Fruit fly (Drosophila melanogaster) whole organism, wandering third instar larva: Measurements from ENCODE around the gene Asator.

Experiments
- CG9705 ChIP-seq: fragments of 200-800 bp; sonication (Bioruptor generic); optimal IDR thresholded peaks from 2 replicates; lab custom pipeline; 2018; ENCODE audit warnings: missing biosample characterization, mild to moderate bottlenecking, missing genetic modification characterization
- CrebA ChIP-seq: fragments of 200-800 bp; sonication (Bioruptor generic); optimal IDR thresholded peaks from 2 replicates; lab custom pipeline; 2016; ENCODE audit warnings: missing biosample characterization, mild to moderate bottlenecking, missing genetic modification characterization, borderline replicate concordance
- Dfd ChIP-seq: fragments of >200 bp; optimal IDR thresholded peaks from 2 replicates; lab custom pipeline; 2017; ENCODE audit warnings: missing biosample characterization, missing genetic modification characterization
- GATAd ChIP-seq: sonication (Bioruptor generic); optimal IDR thresholded peaks from 2 replicates; lab custom pipeline; 2016; ENCODE audit warnings: missing biosample characterization, missing genetic modification characterization
- HLH106 ChIP-seq: fragments of 200-800 bp; optimal IDR thresholded peaks from 3 replicates; lab custom pipeline; 2019; ENCODE audit warnings: missing biosample characterization, mild to moderate bottlenecking, missing genetic modification characterization, moderate library complexity
- Hnf4 ChIP-seq: fragments of 200-800 bp; sonication (Bioruptor generic); optimal IDR thresholded peaks from 2 replicates; lab custom pipeline; 2016; ENCODE audit warnings: missing biosample characterization, mild to moderate bottlenecking, missing genetic modification characterization
- Hr78 ChIP-seq: fragments of >200 bp; optimal IDR thresholded peaks from 2 replicates; lab custom pipeline; 2017; ENCODE audit warnings: missing biosample characterization, missing genetic modification characterization
- Hr83 ChIP-seq: fragments of 200-300 bp; sonication (Bioruptor generic); optimal IDR thresholded peaks from 2 replicates; lab custom pipeline; 2016; ENCODE audit warnings: missing biosample characterization, mild to moderate bottlenecking, missing genetic modification characterization, moderate library complexity; ENCODE audit not compliant: poor library complexity, severe bottlenecking
- Mio ChIP-seq: sonication (Bioruptor generic); optimal IDR thresholded peaks from 2 replicates; lab custom pipeline; 2016; ENCODE audit warnings: missing biosample characterization, missing genetic modification characterization
- Myc ChIP-seq: fragments of >200 bp; optimal IDR thresholded peaks from 2 replicates; lab custom pipeline; 2017
- N ChIP-seq: fragments of >200 bp; optimal IDR thresholded peaks from 2 replicates; lab custom pipeline; 2018; ENCODE audit warnings: missing biosample characterization, missing external identifiers, missing genetic modification characterization
- OdsH ChIP-seq: fragments of 200-800 bp; sonication (Bioruptor generic); optimal IDR thresholded peaks from 2 replicates; lab custom pipeline; 2016; ENCODE audit warnings: missing biosample characterization, mild to moderate bottlenecking, missing genetic modification characterization
- Rel ChIP-seq, 2 experiments: fragments of 200-800 bp; sonication (Bioruptor generic) in 1 of 2; optimal IDR thresholded peaks; 2 replicates in 1 of 2; 3 replicates in 1 of 2; lab custom pipeline; 2016 to 2019; ENCODE audit warnings: mild to moderate bottlenecking in 2 of 2, missing biosample characterization in 2 of 2, missing genetic modification characterization in 2 of 2, moderate library complexity in 1 of 2
- br ChIP-seq: fragments of 200-800 bp; sonication (Bioruptor generic); optimal IDR thresholded peaks from 2 replicates; lab custom pipeline; 2016; ENCODE audit warnings: missing biosample characterization, missing genetic modification characterization
- brk ChIP-seq: fragments of 200-800 bp; sonication (Bioruptor generic); optimal IDR thresholded peaks from 2 replicates; lab custom pipeline; 2016; ENCODE audit warnings: missing biosample characterization, mild to moderate bottlenecking, missing genetic modification characterization
- dl ChIP-seq, 2 experiments: fragments of 175-275, 200-275 bp in 1 of 2; fragments of 200-275 bp in 1 of 2; sonication (Bioruptor generic); optimal IDR thresholded peaks; lab custom pipeline; 2018; ENCODE audit warnings: mild to moderate bottlenecking in 2 of 2, missing biosample characterization in 2 of 2, missing genetic modification characterization in 2 of 2, moderate library complexity in 2 of 2; ENCODE audit not compliant: partially characterized antibody in 2 of 2, insufficient read depth in 1 of 2
- dmrt93B ChIP-seq: fragments of 200-800 bp; sonication (Bioruptor generic); optimal IDR thresholded peaks from 2 replicates; lab custom pipeline; 2018; ENCODE audit warnings: missing biosample characterization, mild to moderate bottlenecking, missing genetic modification characterization
- dsf ChIP-seq: sonication (Bioruptor generic); optimal IDR thresholded peaks from 2 replicates; lab custom pipeline; 2016; ENCODE audit warnings: missing biosample characterization, missing genetic modification characterization, borderline replicate concordance
- ey ChIP-seq: fragments of 200-800 bp; sonication (Bioruptor generic); optimal IDR thresholded peaks from 2 replicates; lab custom pipeline; 2016; ENCODE audit warnings: missing biosample characterization, missing genetic modification characterization
- foxo ChIP-seq, 2 experiments: fragments of 200-800 bp; sonication (Bioruptor generic); optimal IDR thresholded peaks; 2 replicates in 1 of 2; 3 replicates in 1 of 2; lab custom pipeline; 2016 to 2017; ENCODE audit warnings: missing biosample characterization in 2 of 2, missing genetic modification characterization in 2 of 2
- fru ChIP-seq: fragments of 200-800 bp; sonication (Bioruptor generic); optimal IDR thresholded peaks from 3 replicates; lab custom pipeline; 2016; ENCODE audit warnings: missing biosample characterization, mild to moderate bottlenecking, missing genetic modification characterization
- h ChIP-seq: fragments of 200-800 bp; sonication (Bioruptor generic); optimal IDR thresholded peaks from 3 replicates; lab custom pipeline; 2016; ENCODE audit warnings: missing biosample characterization, mild to moderate bottlenecking, missing genetic modification characterization
- jim ChIP-seq: fragments of 175-275, 200-325 bp; sonication (Bioruptor generic); optimal IDR thresholded peaks from 2 replicates; lab custom pipeline; 2016; ENCODE audit warnings: missing biosample characterization, mild to moderate bottlenecking, missing genetic modification characterization
- lola ChIP-seq: fragments of >200 bp; optimal IDR thresholded peaks from 2 replicates; lab custom pipeline; 2017; ENCODE audit warnings: missing biosample characterization, missing genetic modification characterization
- pan ChIP-seq: fragments of >200 bp; optimal IDR thresholded peaks from 2 replicates; lab custom pipeline; 2017
- psq ChIP-seq: fragments of 200-800 bp; sonication (Bioruptor generic); optimal IDR thresholded peaks from 3 replicates; lab custom pipeline; 2017; ENCODE audit warnings: missing biosample characterization, mild to moderate bottlenecking, missing genetic modification characterization, moderate library complexity
- rgr ChIP-seq: fragments of 200-800 bp; sonication (Bioruptor generic); optimal IDR thresholded peaks from 3 replicates; lab custom pipeline; 2016; ENCODE audit warnings: missing biosample characterization, mild to moderate bottlenecking, missing genetic modification characterization
- sage ChIP-seq: fragments of 200-800 bp; sonication (Bioruptor generic); optimal IDR thresholded peaks from 2 replicates; lab custom pipeline; 2016; ENCODE audit warnings: missing biosample characterization, mild to moderate bottlenecking, missing genetic modification characterization
- sv ChIP-seq: fragments of 200-800 bp; sonication (Bioruptor generic); optimal IDR thresholded peaks from 3 replicates; lab custom pipeline; 2016; ENCODE audit warnings: missing biosample characterization, missing genetic modification characterization
- tai ChIP-seq: sonication (Bioruptor generic); optimal IDR thresholded peaks from 2 replicates; lab custom pipeline; 2016; ENCODE audit warnings: missing biosample characterization, missing genetic modification characterization
- usp ChIP-seq: fragments of >200 bp; optimal IDR thresholded peaks from 2 replicates; lab custom pipeline; 2017; ENCODE audit warnings: missing biosample characterization, missing genetic modification characterization
- woc ChIP-seq: sonication (Bioruptor generic); optimal IDR thresholded peaks from 2 replicates; lab custom pipeline; 2016; ENCODE audit warnings: missing biosample characterization, mild to moderate bottlenecking, missing genetic modification characterization

Gene Asator

DNA sequence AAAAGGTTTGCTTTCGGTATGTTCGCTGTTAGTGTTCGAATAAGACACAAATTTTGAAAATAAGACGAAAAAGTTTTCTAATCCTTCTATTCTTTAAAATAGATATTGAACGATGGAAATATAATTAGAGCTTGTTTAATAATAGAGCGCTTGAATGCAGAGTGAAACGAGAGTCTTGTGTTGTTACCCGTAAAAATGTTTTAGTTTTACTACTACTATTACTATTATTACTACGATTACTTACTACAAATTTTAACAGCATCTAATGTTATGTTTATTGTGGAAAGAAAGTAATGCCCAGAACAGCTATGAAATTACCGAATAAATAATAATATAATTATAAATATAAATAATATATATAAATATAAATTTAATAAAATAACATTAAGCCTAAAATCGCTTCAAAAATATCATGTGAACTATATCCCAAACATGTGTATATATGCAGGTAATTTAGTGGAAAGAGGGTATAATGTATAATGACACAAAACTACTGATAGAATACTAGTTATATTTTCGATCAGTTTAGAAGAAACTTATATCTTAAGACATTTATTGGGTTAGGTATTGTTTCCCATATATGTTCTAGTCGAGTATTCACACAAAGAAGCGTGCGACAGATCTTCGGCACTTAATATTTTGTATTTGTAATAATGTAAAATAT, 21.7 kb downstream of the Asator start, which contains the start of gene CG33941:
TSS of gene CG33941 (plus strand) at position 522 of the 664 bp plus-strand sequence.
- TF ChIP-seq psq (GFP tag; lab: Kevin White, UChicago) = no peak
- no peak for TF ChIP-seq Dfd (GFP tag; lab: Kevin White, UChicago)
- no peak for TF ChIP-seq h (GFP tag; lab: Kevin White, UChicago)
- TF ChIP-seq Myc (lab: Kevin White, UChicago) = peak; percentile 22
- TF ChIP-seq Rel (GFP tag; optimal IDR thresholded peaks at IDR 0.05; lab: Kevin White, UChicago) = no peak
- no peak for TF ChIP-seq Rel (tag; optimal IDR thresholded peaks at IDR 0.05; lab: Kevin White, UChicago)
- no peak for TF ChIP-seq lola (GFP tag; lab: Kevin White, UChicago)
- TF ChIP-seq N (GFP tag; lab: Kevin White, UChicago) = peak; percentile 47

DNA sequence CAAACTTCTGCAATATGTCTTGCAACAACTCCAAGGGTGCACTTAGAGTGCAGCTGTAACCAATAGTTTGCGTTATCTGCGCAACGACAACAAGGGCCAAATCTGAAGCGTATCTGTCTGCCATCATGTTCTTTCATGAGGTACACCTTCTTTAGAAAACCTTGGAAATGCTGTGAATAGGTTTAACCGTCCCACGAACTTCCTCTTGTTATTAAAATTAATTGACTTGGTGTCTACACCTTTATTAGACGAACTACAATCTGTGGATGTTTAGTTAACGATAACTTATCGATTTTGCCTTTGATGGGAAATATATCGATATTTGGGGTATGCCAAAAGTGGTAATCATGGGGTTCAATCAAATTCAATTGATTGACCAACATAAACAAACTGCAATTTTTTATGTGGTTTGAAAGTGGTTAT, 22.2 kb downstream of the Asator start, which contains the start of gene Taf3:
TSS of gene Taf3 (minus strand) at position 286 of the 423 bp plus-strand sequence.
- TF ChIP-seq GATAd (GFP tag; lab: Kevin White, UChicago) = no peak
- no peak for TF ChIP-seq CrebA (GFP tag; lab: Kevin White, UChicago)
- TF ChIP-seq Myc (lab: Kevin White, UChicago) = no peak
- no peak for TF ChIP-seq brk
- no peak for TF ChIP-seq sage (GFP tag; lab: Kevin White, UChicago)
- TF ChIP-seq OdsH (GFP tag; lab: Kevin White, UChicago) = no peak
- no peak for TF ChIP-seq dmrt93B (GFP tag; lab: Kevin White, UChicago)
- no peak for TF ChIP-seq pan
- no peak for TF ChIP-seq Rel (GFP tag; optimal IDR thresholded peaks at IDR 0.05; lab: Kevin White, UChicago)
- no peak for TF ChIP-seq Rel (tag; optimal IDR thresholded peaks at IDR 0.05; lab: Kevin White, UChicago)
- TF ChIP-seq Hr78 = no peak

DNA sequence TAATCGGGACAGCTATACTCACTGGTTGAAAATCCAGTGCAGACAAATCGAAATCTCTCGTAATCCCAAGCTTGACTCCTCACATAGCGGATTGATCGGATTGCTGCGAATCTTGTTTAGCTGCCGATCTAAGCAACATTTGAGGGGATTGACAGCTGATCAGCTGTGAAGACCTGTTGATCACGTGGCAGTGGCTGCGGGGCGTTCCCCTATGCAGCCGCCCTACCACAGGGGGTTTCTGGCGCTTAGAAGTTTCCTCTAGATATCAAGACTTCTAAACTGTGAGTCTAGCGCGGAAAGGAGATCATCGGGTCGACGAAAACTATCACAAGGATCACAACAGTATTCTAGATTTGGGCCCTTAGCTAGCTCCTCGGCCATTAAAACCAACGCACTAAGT, 30.2 kb downstream of the Asator start:
- no peak for TF ChIP-seq foxo (GFP tag; optimal IDR thresholded peaks at IDR 0.05; lab: Kevin White, UChicago)
- TF ChIP-seq, all 38 proteins: peak for 0

DNA sequence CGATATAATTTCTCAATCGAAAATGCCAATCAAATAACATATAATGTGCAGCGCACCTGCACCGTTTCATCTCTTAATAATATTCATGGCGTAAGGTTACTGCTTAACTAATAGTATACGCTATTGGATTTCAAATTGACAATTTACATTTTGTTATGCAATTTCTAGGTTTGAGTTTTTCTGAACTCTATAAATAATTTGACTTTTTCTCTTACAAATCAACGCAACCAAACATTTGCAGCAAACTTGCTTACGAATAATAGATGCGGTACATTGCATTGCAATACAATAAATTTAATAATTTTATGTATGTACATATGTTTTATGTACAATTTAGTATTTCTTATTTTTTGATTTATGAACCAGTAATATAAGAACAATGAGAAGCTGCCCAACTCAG, 35.5 kb downstream of the Asator start:
- no peak for TF ChIP-seq CrebA (GFP tag; lab: Kevin White, UChicago)
- no peak for TF ChIP-seq Rel (GFP tag; optimal IDR thresholded peaks at IDR 0.05; lab: Kevin White, UChicago)
- TF ChIP-seq Rel (tag; optimal IDR thresholded peaks at IDR 0.05; lab: Kevin White, UChicago) = no peak

DNA sequence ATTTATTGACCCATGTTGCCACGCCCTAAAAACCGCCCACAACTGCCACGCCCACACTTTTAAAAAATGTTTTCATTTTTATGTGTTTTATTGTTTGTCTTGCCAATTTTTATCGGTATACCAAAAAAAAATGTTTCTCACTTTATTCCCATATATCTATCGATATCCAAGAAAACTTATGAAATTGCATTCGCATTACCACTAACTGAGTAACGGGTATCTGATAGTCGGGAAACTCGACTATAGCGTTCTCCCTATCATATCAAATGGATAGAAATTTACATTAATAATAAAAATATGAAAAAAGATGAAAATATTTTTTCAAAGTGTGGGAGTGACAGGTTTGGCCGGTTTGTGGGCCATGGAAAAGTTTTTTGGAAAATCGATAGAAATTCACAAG, 39.8 kb downstream of the Asator start:
- no peak for TF ChIP-seq ey
- no peak for TF ChIP-seq N (GFP tag; lab: Kevin White, UChicago)
- TF ChIP-seq jim (GFP tag; lab: Kevin White, UChicago) = no peak
- TF ChIP-seq rgr (GFP tag; lab: Kevin White, UChicago) = no peak
- no peak for TF ChIP-seq sv
- TF ChIP-seq br = no peak
- TF ChIP-seq brk = no peak
- no peak for TF ChIP-seq dsf (GFP tag; lab: Kevin White, UChicago)
- no peak for TF ChIP-seq Hr83 (GFP tag; lab: Kevin White, UChicago)
- TF ChIP-seq Mio (GFP tag; lab: Kevin White, UChicago) = no peak
- TF ChIP-seq dl (GFP tag; optimal IDR thresholded peaks at IDR 0.05; lab: Kevin White, UChicago; ENCODE audit: insufficient read depth in 1 of 2, partially characterized antibody in 2 of 2) = no peak
- no peak for TF ChIP-seq woc (GFP tag; lab: Kevin White, UChicago)
- TF ChIP-seq tai (GFP tag; lab: Kevin White, UChicago) = no peak
- TF ChIP-seq Hnf4 (GFP tag; lab: Kevin White, UChicago) = no peak
- no peak for TF ChIP-seq CG9705 (GFP tag; lab: Kevin White, UChicago)
- no peak for TF ChIP-seq HLH106 (tag; lab: Kevin White, UChicago)
- no peak for TF ChIP-seq psq (GFP tag; lab: Kevin White, UChicago)
- no peak for TF ChIP-seq fru (GFP tag; lab: Kevin White, UChicago)
- TF ChIP-seq usp = no peak
